Worm (Caenorhabditis elegans) whole organism, late embryonic: ENCODE data around the gene adt-2.

Source experiments
- F13H6.1 ChIP-seq: sonication (generic microtip); optimal IDR thresholded peaks from 2 replicates; lab custom pipeline; 2016; ENCODE audit warnings: missing genetic modification characterization, missing compliant biosample characterization
- T23F11.4 ChIP-seq: fragments of 200-800 bp; sonication (Bioruptor generic); optimal IDR thresholded peaks from 2 replicates; lab custom pipeline; 2018; ENCODE audit warnings: mild to moderate bottlenecking, missing genetic modification characterization, missing compliant biosample characterization
- ceh-14 ChIP-seq: sonication (generic microtip); optimal IDR thresholded peaks from 2 replicates; lab custom pipeline; 2016; ENCODE audit warnings: missing genotype, missing genetic modification characterization, missing compliant biosample characterization
- dve-1 ChIP-seq: sonication (generic microtip); optimal IDR thresholded peaks from 2 replicates; lab custom pipeline; 2017; ENCODE audit warnings: antibody characterized with exemption, mild to moderate bottlenecking, missing genetic modification characterization, missing compliant biosample characterization
- unc-86 ChIP-seq: sonication (generic microtip); optimal IDR thresholded peaks from 2 replicates; lab custom pipeline; 2016; ENCODE audit warnings: missing genetic modification characterization, missing compliant biosample characterization

- TF ChIP-seq F13H6.1 (tag; lab: Kevin White, UChicago): no peak
- TF ChIP-seq ceh-14 (tag; lab: Kevin White, UChicago): no peak
- TF ChIP-seq unc-86 (tag; lab: Kevin White, UChicago): no peak
- no peak for TF ChIP-seq T23F11.4 (GFP tag; lab: Kevin White, UChicago)
- TF ChIP-seq dve-1 (tag; lab: Kevin White, UChicago): no peak
These were observed 12.8 kb upstream of the adt-2 start for ce11 chrX:7573172-7573571.
